Worm (Caenorhabditis elegans) whole organism, L2 larva: Measurements from ENCODE around the gene ptc-3.

Source experiments
- ZK546.5 ChIP-seq: sonication (generic microtip); optimal IDR thresholded peaks from 2 replicates; lab custom pipeline; 2017; ENCODE audit warnings: missing biosample characterization, missing genetic modification characterization
- ama-1 ChIP-seq: fragments of 150-350 bp; optimal IDR thresholded peaks from 2 replicates; lab custom pipeline; 2018; ENCODE audit warnings: inconsistent platforms
- egl-27 ChIP-seq: sonication (generic microtip); optimal IDR thresholded peaks from 3 replicates; lab custom pipeline; 2017; ENCODE audit warnings: missing biosample characterization, missing genetic modification reagents, missing genetic modification characterization
- lin-13 ChIP-seq: fragments of 150-350 bp; optimal IDR thresholded peaks from 2 replicates; lab custom pipeline; 2014; ENCODE audit warnings: missing biosample characterization, missing genetic modification reagents, missing genetic modification characterization
- lin-39 ChIP-seq: fragments of 150-350 bp; optimal IDR thresholded peaks from 2 replicates; lab custom pipeline; 2014; ENCODE audit warnings: missing biosample characterization, missing genetic modification reagents, missing genetic modification characterization
- mab-5 ChIP-seq: fragments of 150-350 bp; optimal IDR thresholded peaks from 2 replicates; lab custom pipeline; 2014; ENCODE audit warnings: missing biosample characterization, missing genetic modification characterization
- mbf-1 ChIP-seq: sonication (generic microtip); optimal IDR thresholded peaks from 2 replicates; lab custom pipeline; 2017; ENCODE audit warnings: missing biosample characterization, missing genetic modification characterization
- nhr-237 ChIP-seq: fragments of 150-350 bp; optimal IDR thresholded peaks from 2 replicates; lab custom pipeline; 2014; ENCODE audit warnings: missing biosample characterization, missing genetic modification characterization
- skn-1 ChIP-seq: sonication (generic microtip); optimal IDR thresholded peaks from 2 replicates; lab custom pipeline; 2017; ENCODE audit warnings: missing biosample characterization, missing genetic modification characterization
- snpc-4 ChIP-seq: fragments of 150-350 bp; optimal IDR thresholded peaks from 2 replicates; lab custom pipeline; 2014; ENCODE audit warnings: missing biosample characterization, missing genetic modification characterization
- unc-55 ChIP-seq: fragments of 150-350 bp; sonication (generic microtip); optimal IDR thresholded peaks from 3 replicates; lab custom pipeline; 2014; ENCODE audit warnings: missing biosample characterization, missing genetic modification reagents, missing genetic modification characterization
- zag-1 ChIP-seq: fragments of 150-350 bp; optimal IDR thresholded peaks from 2 replicates; lab custom pipeline; 2014; ENCODE audit warnings: missing biosample characterization, missing genetic modification characterization

DNA sequence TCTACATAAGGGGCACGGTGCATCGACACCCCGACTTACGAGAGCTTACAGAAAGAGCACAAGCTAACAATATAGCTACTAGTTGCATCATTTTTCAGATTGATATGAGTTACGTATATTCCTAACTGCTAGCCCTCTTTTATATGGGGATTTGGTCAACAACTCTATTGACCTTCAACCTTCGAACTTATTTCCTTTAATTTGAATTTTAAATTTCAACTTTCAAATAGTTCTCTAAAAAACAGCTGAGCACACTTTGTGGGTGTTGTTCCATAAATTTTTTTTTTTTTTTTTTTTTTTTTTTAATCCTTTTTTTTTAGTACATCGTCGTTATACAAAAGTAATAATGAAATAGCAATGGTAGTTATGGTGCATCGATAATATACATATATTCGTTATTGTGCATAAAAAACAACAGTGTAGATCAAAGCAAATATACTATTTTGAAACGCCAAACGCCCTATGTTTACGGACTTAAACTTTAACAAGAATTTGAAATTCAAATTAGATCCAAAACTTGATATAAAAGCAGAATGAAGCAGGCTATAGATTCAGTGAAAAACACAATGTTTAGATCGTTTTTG, 14.2 kb upstream of the ptc-3 start, which contains the start of the genes Y110A2AL.9 and Y110A2AL.3:
- TF ChIP-seq lin-13 (no peak), lin-39 (tag; lab: Kevin White, UChicago) (no peak), zag-1 (tag; lab: Kevin White, UChicago) (no peak), mab-5 (no peak), snpc-4 (no peak), egl-27 (no peak), ZK546.5 (tag; lab: Kevin White, UChicago) (no peak), nhr-237 (tag; lab: Kevin White, UChicago) (no peak), unc-55 (GFP tag; lab: Kevin White, UChicago) (no peak), skn-1 (tag; lab: Kevin White, UChicago) (no peak), mbf-1 (tag; lab: Kevin White, UChicago) (no peak), ama-1 (lab: Kevin White, UChicago) (no peak)
